Fruit fly (Drosophila melanogaster) whole organism, adult: ENCODE results near the gene CG9391.

Experiments
- CG7101 ChIP-seq: fragments of 200-800 bp; sonication (Bioruptor generic); optimal IDR thresholded peaks from 2 replicates; lab custom pipeline; 2018; ENCODE audit warnings: missing biosample characterization, mild to moderate bottlenecking, missing genetic modification characterization, moderate library complexity
- Clk ChIP-seq: fragments of 200-800 bp; sonication (Bioruptor generic); optimal IDR thresholded peaks from 2 replicates; lab custom pipeline; 2017; ENCODE audit warnings: missing biosample characterization, missing genetic modification characterization
- Crg-1 ChIP-seq: fragments of 200-800 bp; sonication (Bioruptor generic); optimal IDR thresholded peaks from 2 replicates; lab custom pipeline; 2016; ENCODE audit warnings: missing biosample characterization, missing genetic modification characterization
- bab1 ChIP-seq: fragments of 200-800 bp; sonication (Bioruptor generic); optimal IDR thresholded peaks from 3 replicates; lab custom pipeline; 2019; ENCODE audit warnings: missing biosample characterization, mild to moderate bottlenecking, missing genetic modification characterization, moderate library complexity
- kay ChIP-seq: fragments of 200-800 bp; sonication (Bioruptor generic); peaks from one replicate; lab custom pipeline; 2016; ENCODE audit warnings: missing biosample characterization, missing genetic modification characterization, borderline replicate concordance

DNA sequence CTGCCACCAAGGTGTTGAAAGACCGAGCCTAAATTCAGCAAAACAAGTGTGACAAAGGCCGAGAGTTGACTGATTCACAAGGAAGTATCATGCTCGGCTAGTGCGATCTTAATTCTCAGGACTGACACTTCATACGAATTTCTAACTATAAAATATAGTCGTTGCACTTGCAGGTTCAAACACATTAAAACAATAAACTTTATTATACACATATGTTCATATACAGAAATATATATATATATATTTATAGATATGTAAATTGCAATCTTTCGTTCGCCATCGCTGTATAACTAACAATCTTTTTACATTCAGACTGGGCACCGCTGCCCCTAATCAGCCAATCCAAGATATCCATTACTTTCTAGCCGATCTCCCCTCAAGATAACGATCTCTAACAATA lies 2.3 kb upstream of the CG9391 start, which contains the start of gene CG9389:
- TF ChIP-seq bab1 (GFP tag; lab: Kevin White, UChicago) (no peak), CG7101 (tag; lab: Kevin White, UChicago) (no peak), kay (GFP tag; lab: Kevin White, UChicago) (no peak), Crg-1 (GFP tag; lab: Kevin White, UChicago) (no peak), Clk (GFP tag; lab: Kevin White, UChicago) (no peak)
